Worm (Caenorhabditis elegans) whole organism, L1 larva: Measurements from ENCODE around the gene Y41E3.7.

Experiments used
- C04F5.9 ChIP-seq: sonication (generic microtip); optimal IDR thresholded peaks from 2 replicates; lab custom pipeline; 2016; ENCODE audit warnings: missing genetic modification characterization, missing compliant biosample characterization
- C16A3.4 ChIP-seq: fragments of 150-350 bp; optimal IDR thresholded peaks from 2 replicates; lab custom pipeline; 2014; ENCODE audit warnings: missing biosample characterization, missing genetic modification characterization
- C34B4.2 ChIP-seq: sonication (generic microtip); optimal IDR thresholded peaks from 2 replicates; lab custom pipeline; 2017; ENCODE audit warnings: mild to moderate bottlenecking, missing genetic modification characterization, missing compliant biosample characterization
- F16B12.6 ChIP-seq: fragments of 150-350 bp; optimal IDR thresholded peaks from 2 replicates; lab custom pipeline; 2014; ENCODE audit warnings: missing biosample characterization, missing genetic modification characterization
- aly-2 ChIP-seq: fragments of 150-350 bp; optimal IDR thresholded peaks from 2 replicates; lab custom pipeline; 2014; ENCODE audit warnings: missing biosample characterization, missing genetic modification characterization
- ama-1 ChIP-seq: fragments of 150-350 bp; optimal IDR thresholded peaks from 2 replicates; lab custom pipeline; 2014
- blmp-1 ChIP-seq: fragments of 150-350 bp; optimal IDR thresholded peaks from 2 replicates; lab custom pipeline; 2014; ENCODE audit warnings: missing biosample characterization, missing genetic modification characterization
- ceh-63 ChIP-seq: fragments of 200-800 bp; sonication (Bioruptor generic); optimal IDR thresholded peaks from 2 replicates; lab custom pipeline; 2018; ENCODE audit warnings: mild to moderate bottlenecking, missing genetic modification characterization, missing compliant biosample characterization
- ceh-90 ChIP-seq: sonication (generic microtip); optimal IDR thresholded peaks from 2 replicates; lab custom pipeline; 2016; ENCODE audit warnings: missing genetic modification characterization, missing compliant biosample characterization
- ces-1 ChIP-seq: fragments of 150-350 bp; optimal IDR thresholded peaks from 2 replicates; lab custom pipeline; 2014; ENCODE audit warnings: missing biosample characterization, missing genetic modification reagents, missing genetic modification characterization
- dpl-1 ChIP-seq, 3 experiments: fragments of 150-350 bp in 2 of 3; sonication (generic microtip) in 1 of 3; optimal IDR thresholded peaks; 2 replicates each; lab custom pipeline; 2014 to 2017; ENCODE audit warnings: missing biosample characterization in 3 of 3, missing genetic modification characterization in 3 of 3, missing genetic modification reagents in 3 of 3
- efl-1 ChIP-seq, 4 experiments: fragments of 150-350 bp; optimal IDR thresholded peaks in 3 of 4; peaks in 1 of 4; 1 replicate in 1 of 4; 2 replicates in 3 of 4; lab custom pipeline; 2014; ENCODE audit warnings: missing biosample characterization in 2 of 4, missing genetic modification characterization in 2 of 4, missing genetic modification reagents in 2 of 4
- egl-13 ChIP-seq: sonication (generic microtip); optimal IDR thresholded peaks from 2 replicates; lab custom pipeline; 2016; ENCODE audit warnings: missing genotype, missing genetic modification reagents, missing genetic modification characterization, missing compliant biosample characterization
- elt-3 ChIP-seq, 6 experiments: fragments of 150-350 bp in 1 of 6; sonication (generic microtip); optimal IDR thresholded peaks; 2 replicates each; lab custom pipeline; 2017 to 2018; ENCODE audit warnings: missing biosample characterization in 6 of 6, missing genetic modification characterization in 6 of 6, inconsistent platforms in 1 of 6
- fkh-8 ChIP-seq: sonication (generic microtip); optimal IDR thresholded peaks from 2 replicates; lab custom pipeline; 2016; ENCODE audit warnings: mild to moderate bottlenecking, missing genetic modification characterization, missing compliant biosample characterization
- hlh-17 ChIP-seq: fragments of 200-800 bp; sonication (Bioruptor generic); optimal IDR thresholded peaks from 2 replicates; lab custom pipeline; 2018; ENCODE audit warnings: missing genetic modification characterization, mild to moderate bottlenecking, missing compliant biosample characterization, moderate library complexity, borderline replicate concordance
- hlh-4 ChIP-seq: sonication (generic microtip); optimal IDR thresholded peaks from 2 replicates; lab custom pipeline; 2016; ENCODE audit warnings: mild to moderate bottlenecking, missing genetic modification characterization, missing compliant biosample characterization
- irx-1 ChIP-seq: sonication (generic microtip); optimal IDR thresholded peaks from 2 replicates; lab custom pipeline; 2016; ENCODE audit warnings: missing genetic modification characterization, missing compliant biosample characterization
- isw-1 ChIP-seq: fragments of 200-800 bp; sonication (Bioruptor generic); IDR thresholded peaks from 2 replicates; pipeline ENCODE4 v1.3.6; 2022; ENCODE audit warnings: missing genetic modification characterization, missing compliant biosample characterization
- jun-1 ChIP-seq: fragments of 150-350 bp; optimal IDR thresholded peaks from 2 replicates; lab custom pipeline; 2014; ENCODE audit warnings: missing biosample characterization, missing genetic modification reagents, missing genetic modification characterization
- lin-13 ChIP-seq: fragments of 150-350 bp; optimal IDR thresholded peaks from 2 replicates; lab custom pipeline; 2014; ENCODE audit warnings: missing biosample characterization, missing genetic modification reagents, missing genetic modification characterization
- lin-15B ChIP-seq: fragments of 150-350 bp; sonication (generic microtip); optimal IDR thresholded peaks from 3 replicates; lab custom pipeline; 2014; ENCODE audit warnings: missing biosample characterization, missing genetic modification characterization
- lin-39 ChIP-seq: fragments of 150-350 bp; optimal IDR thresholded peaks from 2 replicates; lab custom pipeline; 2014; ENCODE audit warnings: missing biosample characterization, missing genetic modification reagents, missing genetic modification characterization
- lir-3 ChIP-seq: sonication (generic microtip); optimal IDR thresholded peaks from 2 replicates; lab custom pipeline; 2016; ENCODE audit warnings: mild to moderate bottlenecking, missing genetic modification characterization, moderate library complexity, missing compliant biosample characterization; ENCODE audit not compliant: poor library complexity
- lsy-2 ChIP-seq, 2 experiments: fragments of 150-350 bp; optimal IDR thresholded peaks; 2 replicates each; lab custom pipeline; 2014; ENCODE audit warnings: missing biosample characterization in 2 of 2, missing genetic modification characterization in 2 of 2
- mep-1 ChIP-seq: fragments of 150-350 bp; optimal IDR thresholded peaks from 2 replicates; lab custom pipeline; 2014; ENCODE audit warnings: missing biosample characterization, missing genetic modification characterization
- nhr-20 ChIP-seq: sonication (generic microtip); optimal IDR thresholded peaks from 2 replicates; lab custom pipeline; 2016; ENCODE audit warnings: mild to moderate bottlenecking, missing genetic modification characterization, missing compliant biosample characterization
- nhr-237 ChIP-seq: fragments of 150-350 bp; optimal IDR thresholded peaks from 2 replicates; lab custom pipeline; 2014; ENCODE audit warnings: missing biosample characterization, missing genetic modification characterization
- nhr-47 ChIP-seq: sonication (generic microtip); optimal IDR thresholded peaks from 2 replicates; lab custom pipeline; 2016; ENCODE audit warnings: mild to moderate bottlenecking, missing genetic modification characterization, moderate library complexity, missing compliant biosample characterization
- nhr-85 ChIP-seq: sonication (generic microtip); peaks from one replicate; lab custom pipeline; 2016; ENCODE audit warnings: missing genetic modification characterization, inconsistent platforms, missing compliant biosample characterization
- nhr-90 ChIP-seq: sonication (generic microtip); optimal IDR thresholded peaks from 2 replicates; lab custom pipeline; 2016; ENCODE audit warnings: mild to moderate bottlenecking, missing genetic modification characterization, missing compliant biosample characterization; ENCODE audit not compliant: poor library complexity
- pax-3 ChIP-seq: fragments of 200-800 bp; sonication (Bioruptor generic); optimal IDR thresholded peaks from 2 replicates; lab custom pipeline; 2018; ENCODE audit warnings: mild to moderate bottlenecking, missing genetic modification characterization, moderate library complexity, missing compliant biosample characterization
- pqm-1 ChIP-seq: sonication (generic microtip); optimal IDR thresholded peaks from 3 replicates; lab custom pipeline; 2017; ENCODE audit warnings: missing biosample characterization, missing genetic modification characterization
- snpc-4 ChIP-seq: fragments of 150-350 bp; optimal IDR thresholded peaks from 2 replicates; lab custom pipeline; 2014; ENCODE audit warnings: missing biosample characterization, missing genetic modification characterization
- snu-23 ChIP-seq: sonication (generic microtip); optimal IDR thresholded peaks from 2 replicates; lab custom pipeline; 2016; ENCODE audit warnings: missing genetic modification characterization, missing compliant biosample characterization
- sptf-1 ChIP-seq: fragments of 150-350 bp; optimal IDR thresholded peaks from 2 replicates; lab custom pipeline; 2014; ENCODE audit warnings: missing biosample characterization, missing genetic modification characterization
- swsn-7 ChIP-seq: sonication (generic microtip); optimal IDR thresholded peaks from 2 replicates; lab custom pipeline; 2016; ENCODE audit warnings: missing genetic modification characterization, missing compliant biosample characterization
- tbx-2 ChIP-seq: sonication (generic microtip); optimal IDR thresholded peaks from 2 replicates; lab custom pipeline; 2016; ENCODE audit warnings: missing genetic modification characterization, missing compliant biosample characterization
- tlp-1 ChIP-seq: fragments of 150-350 bp; optimal IDR thresholded peaks from 2 replicates; lab custom pipeline; 2014; ENCODE audit warnings: missing biosample characterization, missing genetic modification characterization
- unc-98 ChIP-seq: fragments of 200-800 bp; sonication (Bioruptor generic); IDR thresholded peaks from 2 replicates; pipeline ENCODE4 v1.3.6; 2022; ENCODE audit warnings: missing genetic modification characterization, missing compliant biosample characterization
- vab-15 ChIP-seq: sonication (generic microtip); optimal IDR thresholded peaks from 2 replicates; lab custom pipeline; 2017; ENCODE audit warnings: missing genotype, mild to moderate bottlenecking, missing genetic modification characterization, missing compliant biosample characterization

Y41E3.7 gene

ce11 chrIV:15025384-15025783 is 11.5 kb downstream of the Y41E3.7 start, which contains the start of gene fcd-2 (continued):
- TF ChIP-seq dpl-1 (GFP tag; optimal IDR thresholded peaks at IDR 0.05; lab: Kevin White, UChicago) (peak; percentile 89 to 93 (median 89)), nhr-85 (tag; lab: Kevin White, UChicago) (peak; percentile 66), nhr-237 (tag; lab: Kevin White, UChicago) (no peak), irx-1 (tag; lab: Kevin White, UChicago) (no peak), tbx-2 (peak; percentile 7), mep-1 (tag; lab: Kevin White, UChicago) (peak; percentile 79), lin-15B (tag; lab: Kevin White, UChicago) (peak; percentile 64), isw-1 (GFP tag; lab: Robert Waterston, UW) (no peak), lir-3 (no peak), hlh-17 (GFP tag; lab: Kevin White, UChicago) (no peak), unc-98 (no peak), hlh-4 (tag; lab: Kevin White, UChicago) (no peak), C16A3.4 (tag; lab: Kevin White, UChicago) (peak; percentile 65), F16B12.6 (tag; lab: Kevin White, UChicago) (peak; percentile 58), nhr-90 (tag; lab: Kevin White, UChicago) (peak; percentile 5), C34B4.2 (tag; lab: Kevin White, UChicago) (no peak), pqm-1 (tag; lab: Kevin White, UChicago) (no peak), elt-3 (tag; optimal IDR thresholded peaks at IDR 0.05; lab: Kevin White, UChicago) (no peak), ces-1 (GFP tag; lab: Kevin White, UChicago) (no peak), snpc-4 (tag; lab: Kevin White, UChicago) (peak; percentile 8), aly-2 (tag; lab: Kevin White, UChicago) (peak; percentile 18), fkh-8 (tag; lab: Kevin White, UChicago) (peak; percentile 6), C04F5.9 (tag; lab: Kevin White, UChicago) (no peak), pax-3 (no peak), swsn-7 (tag; lab: Kevin White, UChicago) (peak; percentile 38), lsy-2 (tag; optimal IDR thresholded peaks at IDR 0.05; lab: Kevin White, UChicago) (peak; percentile 45 to 80), vab-15 (tag; lab: Kevin White, UChicago) (no peak), ama-1 (no peak), sptf-1 (no peak), ceh-63 (GFP tag; lab: Kevin White, UChicago) (no peak), ceh-90 (tag; lab: Kevin White, UChicago) (no peak), lin-13 (GFP tag; lab: Kevin White, UChicago) (peak; percentile 30), snu-23 (GFP tag; lab: Kevin White, UChicago) (peak; percentile 58), nhr-47 (tag; lab: Kevin White, UChicago) (peak; percentile 56), jun-1 (tag; lab: Kevin White, UChicago) (no peak), efl-1 (optimal IDR thresholded peaks at IDR 0.05; lab: Kevin White, UChicago) (peak; percentile 92 to 94), efl-1 (GFP tag; optimal IDR thresholded peaks at IDR 0.05 in 1 of 2; lab: Kevin White, UChicago) (peak; percentile 91 to 99)

ce11 chrIV:15027334-15027733 is 13.5 kb downstream of the Y41E3.7 start:
- TF ChIP-seq ces-1 (GFP tag; lab: Kevin White, UChicago): no peak
- TF ChIP-seq efl-1 (optimal IDR thresholded peaks at IDR 0.05; lab: Kevin White, UChicago): no peak
- TF ChIP-seq efl-1 (GFP tag; optimal IDR thresholded peaks at IDR 0.05 in 1 of 2; lab: Kevin White, UChicago): peak in 1 of 2 experiments; percentile 25

DNA sequence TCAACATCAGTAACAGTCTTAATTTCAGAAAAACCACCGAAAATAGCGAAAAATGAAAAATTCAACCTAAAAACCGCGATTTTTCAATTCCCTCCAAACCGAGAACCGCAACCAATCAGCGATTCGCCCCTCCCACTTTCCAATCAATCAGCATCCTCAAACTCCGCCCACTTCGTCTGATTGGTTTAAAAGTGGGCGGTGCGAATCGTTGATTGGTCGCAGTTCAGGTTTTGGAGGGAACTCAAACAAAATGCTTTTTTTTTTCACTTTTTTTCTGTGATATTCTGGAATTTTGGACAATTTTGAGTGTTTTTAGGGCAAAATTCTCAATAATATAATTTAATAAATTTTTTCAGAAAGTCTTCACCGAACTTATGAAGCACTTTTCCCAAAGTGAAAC is 14.0 kb downstream of the Y41E3.7 start:
- TF ChIP-seq lin-39 (tag; lab: Kevin White, UChicago): no peak
- no peak for TF ChIP-seq nhr-85 (tag; lab: Kevin White, UChicago)
- no peak for TF ChIP-seq aly-2 (tag; lab: Kevin White, UChicago)
- TF ChIP-seq egl-13: no peak
- TF ChIP-seq swsn-7 (tag; lab: Kevin White, UChicago): no peak
- TF ChIP-seq blmp-1 (tag; lab: Kevin White, UChicago): no peak
- TF ChIP-seq efl-1 (optimal IDR thresholded peaks at IDR 0.05; lab: Kevin White, UChicago): no peak
- TF ChIP-seq efl-1 (GFP tag; optimal IDR thresholded peaks at IDR 0.05 in 1 of 2; lab: Kevin White, UChicago): peak; percentile 34 to 40
- TF ChIP-seq dpl-1 (GFP tag; optimal IDR thresholded peaks at IDR 0.05; lab: Kevin White, UChicago): peak in 1 of 3 experiments; percentile 9
- no peak for TF ChIP-seq tbx-2
- no peak for TF ChIP-seq tlp-1 (tag; lab: Kevin White, UChicago)
- no peak for TF ChIP-seq nhr-20 (tag; lab: Kevin White, UChicago)
- TF ChIP-seq nhr-237 (tag; lab: Kevin White, UChicago): no peak
- no peak for TF ChIP-seq C16A3.4 (tag; lab: Kevin White, UChicago)
